Fruit fly (Drosophila melanogaster): Measurements from ENCODE around the gene CG15576.

CG15576 gene

dm6 chrX:4262661-4263060 is 10.1 kb upstream of the CG15576 start (continued):
- TF ChIP-seq CG9727 (GFP tag; optimal IDR thresholded peaks at IDR 0.05) (peak; percentile 26), Opbp (GFP tag; IDR thresholded peaks at IDR 0.05; ENCODE audit: partially characterized antibody) (no peak), CG4424 (GFP tag; optimal IDR thresholded peaks at IDR 0.05) (peak; percentile 28), Fer3 (tag; optimal IDR thresholded peaks at IDR 0.05) (peak; percentile 64), lab (GFP tag; optimal IDR thresholded peaks at IDR 0.05) (peak; percentile 74), Spps (tag; optimal IDR thresholded peaks at IDR 0.05) (no peak), bowl (GFP tag; IDR thresholded peaks at IDR 0.05) (no peak), CG10147 (GFP tag; optimal IDR thresholded peaks at IDR 0.05) (peak; percentile 35), gsb (GFP tag; IDR thresholded peaks at IDR 0.05) (no peak), chn (GFP tag; optimal IDR thresholded peaks at IDR 0.05) (peak; percentile 9), CG18599 (GFP tag; optimal IDR thresholded peaks at IDR 0.05) (peak; percentile 81), CG8359 (GFP tag; optimal IDR thresholded peaks at IDR 0.05; ENCODE audit: borderline replicate concordance) (no peak), Hand (GFP tag; optimal IDR thresholded peaks at IDR 0.05) (peak; percentile 32), onecut (GFP tag; IDR thresholded peaks at IDR 0.05) (peak; percentile 52), CG7928 (GFP tag; optimal IDR thresholded peaks at IDR 0.05) (no peak), CG4707 (GFP tag; optimal IDR thresholded peaks at IDR 0.05) (peak; percentile 4), Ets65A (GFP tag) (peak; percentile 95), CG15696 (tag; optimal IDR thresholded peaks at IDR 0.05) (no peak), jumu (GFP tag; optimal IDR thresholded peaks at IDR 0.05) (peak; percentile 38), CG12942 (GFP tag; optimal IDR thresholded peaks at IDR 0.05) (peak; percentile 9), ken (GFP tag; IDR thresholded peaks at IDR 0.05) (no peak), D19A (tag; optimal IDR thresholded peaks at IDR 0.05) (peak; percentile 22), CG4360 (GFP tag; IDR thresholded peaks at IDR 0.05) (no peak), sima (GFP tag; optimal IDR thresholded peaks at IDR 0.05) (no peak), CG30431 (GFP tag; optimal IDR thresholded peaks at IDR 0.05) (peak; percentile 41), Rfx (GFP tag; IDR thresholded peaks at IDR 0.05) (peak; percentile 72), CG15514 (GFP tag; optimal IDR thresholded peaks at IDR 0.05) (peak; percentile 36), seq (GFP tag; IDR thresholded peaks at IDR 0.05) (no peak), Taf1 (GFP tag; IDR thresholded peaks at IDR 0.05) (no peak; the same call in 1 of the 2 replicates), PHDP (tag; optimal IDR thresholded peaks at IDR 0.05) (peak; percentile 47), BtbVII (GFP tag; optimal IDR thresholded peaks at IDR 0.05) (peak; percentile 27), Awh (GFP tag; IDR thresholded peaks at IDR 0.05) (0 out of 2 replicates have a peak, but pooled peaks have one; percentile 12), Optix (GFP tag; IDR thresholded peaks at IDR 0.05) (peak; percentile 22; the same call in 1 of the 3 replicates), pho (GFP tag; optimal IDR thresholded peaks at IDR 0.05) (peak; percentile 20), gem (tag; optimal IDR thresholded peaks at IDR 0.05) (peak; percentile 68), CG16863 (GFP tag; optimal IDR thresholded peaks at IDR 0.05) (peak; percentile 7), ERR (GFP tag; optimal IDR thresholded peaks at IDR 0.05) (no peak), E2f2 (GFP tag; IDR thresholded peaks at IDR 0.05) (peak; percentile 14; the same call in 1 of the 2 replicates), CG17328 (GFP tag; IDR thresholded peaks at IDR 0.05) (peak; percentile 44; the same call in 1 of the 2 replicates), CG17385 (GFP tag; optimal IDR thresholded peaks at IDR 0.05) (peak; percentile 38), CG11093 (GFP tag; IDR thresholded peaks at IDR 0.05) (no peak), Oli (tag; optimal IDR thresholded peaks at IDR 0.05) (peak; percentile 52), CG1529 (GFP tag; optimal IDR thresholded peaks at IDR 0.05) (peak; percentile 22), Xrp1 (GFP tag; IDR thresholded peaks at IDR 0.05) (peak; percentile 58), Fer1 (GFP tag; optimal IDR thresholded peaks at IDR 0.05) (peak; percentile 62), caup (GFP tag; optimal IDR thresholded peaks at IDR 0.05; ENCODE audit: severe bottlenecking) (peak; percentile 63), Eip74EF (GFP tag; optimal IDR thresholded peaks at IDR 0.05) (no peak), Sox102F (GFP tag; optimal IDR thresholded peaks at IDR 0.05) (peak; percentile 41), klu (GFP tag; IDR thresholded peaks at IDR 0.05) (0 out of 2 replicates have a peak, but pooled peaks have one; percentile 41), CG4730 (GFP tag; IDR thresholded peaks at IDR 0.05) (0 out of 2 replicates have a peak, but pooled peaks have one; percentile 14)
